Worm (Caenorhabditis elegans): ENCODE data around the gene sru-4.

DNA sequence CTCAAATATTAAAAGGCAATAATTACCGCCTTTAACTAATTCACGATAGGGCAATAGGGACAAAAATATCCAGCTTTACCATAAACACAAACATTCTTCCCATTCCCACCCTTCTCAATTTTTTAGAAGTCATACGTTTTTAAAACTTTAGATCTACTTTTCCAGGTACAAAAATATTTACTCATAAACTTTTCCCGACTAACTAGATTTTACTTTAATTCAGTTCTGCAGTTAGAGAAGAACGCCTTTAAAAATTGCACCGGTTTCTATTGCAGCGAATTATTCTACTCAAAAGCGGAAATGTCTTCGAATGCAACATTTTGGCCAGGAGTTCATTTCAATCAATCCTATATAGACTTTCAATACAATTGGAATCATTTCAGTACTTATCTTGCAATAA lies 1.9 kb upstream of the sru-4 start, which contains the start of gene sru-3:
- TF ChIP-seq sma-9 (GFP tag; optimal IDR thresholded peaks at IDR 0.05) (no peak), sma-9 (tag; optimal IDR thresholded peaks at IDR 0.05) (no peak), alr-1 (tag; optimal IDR thresholded peaks at IDR 0.05) (no peak), unc-55 (GFP tag; optimal IDR thresholded peaks at IDR 0.05) (no peak), ztf-4 (tag; optimal IDR thresholded peaks at IDR 0.05) (no peak), skn-1 (tag; optimal IDR thresholded peaks at IDR 0.05) (no peak), fos-1 (tag; optimal IDR thresholded peaks at IDR 0.05) (no peak), elt-3 (tag; optimal IDR thresholded peaks at IDR 0.05) (no peak), egl-27 (tag; optimal IDR thresholded peaks at IDR 0.05) (no peak)

Data from whole organism, L2 larva.